Worm (Caenorhabditis elegans) whole organism, L4 larva: Measurements from ENCODE around the gene irg-8.

ENCODE experiments used
- ceh-82 ChIP-seq: sonication (generic microtip); optimal IDR thresholded peaks from 2 replicates; lab custom pipeline; 2017; ENCODE audit warnings: missing biosample characterization, missing genetic modification characterization
- dmd-6 ChIP-seq: fragments of 200-800 bp; sonication (Bioruptor generic); IDR thresholded peaks from 2 replicates; pipeline ENCODE4 v1.3.6; 2022; ENCODE audit warnings: missing genetic modification reagents, missing genetic modification characterization, missing compliant biosample characterization
- fos-1 ChIP-seq: fragments of 150-350 bp; optimal IDR thresholded peaks from 2 replicates; lab custom pipeline; 2014; ENCODE audit warnings: missing biosample characterization, missing genetic modification characterization
- hif-1 ChIP-seq, 2 experiments: sonication (generic microtip); optimal IDR thresholded peaks; 2 replicates each; lab custom pipeline; 2016 to 2017; ENCODE audit warnings: missing compliant biosample characterization in 2 of 2, missing genetic modification characterization in 2 of 2, missing genetic modification reagents in 2 of 2, missing genotype in 2 of 2, mild to moderate bottlenecking in 1 of 2
- mdl-1 ChIP-seq, 2 experiments: fragments of 150-350 bp in 1 of 2; sonication (generic microtip) in 1 of 2; optimal IDR thresholded peaks; 2 replicates each; lab custom pipeline; 2014 to 2017; ENCODE audit warnings: missing biosample characterization in 2 of 2, missing genetic modification characterization in 2 of 2

DNA sequence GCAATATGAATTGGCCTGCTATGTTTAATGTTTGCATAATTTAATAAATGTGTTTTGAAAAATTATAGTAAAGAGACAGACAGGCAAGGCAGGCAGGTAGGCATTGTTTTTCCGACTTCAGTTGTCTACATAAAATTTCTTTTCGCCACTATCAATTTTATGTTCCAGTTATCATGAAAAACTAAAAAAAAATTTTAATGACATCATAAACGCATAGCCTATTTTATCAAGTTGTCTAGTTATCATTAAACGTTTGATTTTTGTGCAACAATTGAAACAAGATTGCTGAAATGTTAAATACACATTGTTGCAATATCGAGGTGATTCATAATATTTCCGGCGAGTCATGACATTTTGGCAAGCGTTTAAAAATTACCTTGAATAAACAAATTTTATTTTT, 2.4 kb downstream of the irg-8 start:
- TF ChIP-seq hif-1 (tag; optimal IDR thresholded peaks at IDR 0.05; lab: Kevin White, UChicago) (no peak), dmd-6 (GFP tag; lab: Robert Waterston, UW) (peak; percentile 55; the same call in 1 of the 2 replicates), ceh-82 (tag; lab: Kevin White, UChicago) (no peak), fos-1 (no peak), mdl-1 (tag; optimal IDR thresholded peaks at IDR 0.05; lab: Kevin White, UChicago) (no peak)
